Fruit fly (Drosophila melanogaster): ENCODE data around the gene CG13040.

CG13040 gene

dm6 chr3L:16305820-16306650, 20.5 kb downstream of the CG13040 start, which contains the start of the genes CG13043 and CG13063 (continued):
- TF ChIP-seq CG6854 (GFP tag; optimal IDR thresholded peaks at IDR 0.05) (no peak), Spps (tag; optimal IDR thresholded peaks at IDR 0.05) (no peak), unc-4 (GFP tag; IDR thresholded peaks at IDR 0.05; ENCODE audit: partially characterized antibody) (no peak), CG6765 (GFP tag; optimal IDR thresholded peaks at IDR 0.05) (no peak), luna (GFP tag; optimal IDR thresholded peaks at IDR 0.05) (no peak), CG14441 (GFP tag; IDR thresholded peaks at IDR 0.05) (0 out of 2 replicates have a peak, but pooled peaks have one; percentile 27), CG15073 (GFP tag; optimal IDR thresholded peaks at IDR 0.05) (no peak), crol (GFP tag; IDR thresholded peaks at IDR 0.05) (no peak), NfI (GFP tag; optimal IDR thresholded peaks at IDR 0.05) (no peak), H2.0 (GFP tag; IDR thresholded peaks at IDR 0.05) (0 out of 2 replicates have a peak, but pooled peaks have one; percentile 17), CG7928 (GFP tag; optimal IDR thresholded peaks at IDR 0.05) (no peak), Sry-β (GFP tag; optimal IDR thresholded peaks at IDR 0.05) (no peak), CG3065 (GFP tag; optimal IDR thresholded peaks at IDR 0.05) (no peak), jigr1 (GFP tag; IDR thresholded peaks at IDR 0.05) (no peak), esg (GFP tag; conservative IDR thresholded peaks at IDR 0.05) (no peak), ap (GFP tag; IDR thresholded peaks at IDR 0.05) (no peak), CG13287 (GFP tag; IDR thresholded peaks at IDR 0.05; ENCODE audit: partially characterized antibody) (no peak), HmgD (GFP tag; optimal IDR thresholded peaks at IDR 0.05) (no peak), CG10565 (GFP tag; optimal IDR thresholded peaks at IDR 0.05) (no peak), CG17359 (tag; optimal IDR thresholded peaks at IDR 0.05) (no peak), chm (GFP tag; IDR thresholded peaks at IDR 0.05) (no peak), CG8944 (GFP tag; optimal IDR thresholded peaks at IDR 0.05) (no peak), Hmr (GFP tag; optimal IDR thresholded peaks at IDR 0.05) (no peak), Hr51 (GFP tag; optimal IDR thresholded peaks at IDR 0.05) (peak in 1 of 2 experiments; percentile 37), CoRest (tag; optimal IDR thresholded peaks at IDR 0.05) (peak; percentile 7), cas (GFP tag; IDR thresholded peaks at IDR 0.05) (no peak), Side (GFP tag; optimal IDR thresholded peaks at IDR 0.05) (no peak), gro (GFP tag; optimal IDR thresholded peaks at IDR 0.05) (no peak), CG13123 (GFP tag; optimal IDR thresholded peaks at IDR 0.05) (no peak), gcm (GFP tag; optimal IDR thresholded peaks at IDR 0.05) (no peak), CG8478 (optimal IDR thresholded peaks at IDR 0.05) (no peak), Ets65A (GFP tag) (no peak), bab2 (GFP tag; optimal IDR thresholded peaks at IDR 0.05) (no peak), Deaf1 (tag; optimal IDR thresholded peaks at IDR 0.05) (peak; percentile 18), gem (tag; optimal IDR thresholded peaks at IDR 0.05) (peak; percentile 59), CG9797 (GFP tag; optimal IDR thresholded peaks at IDR 0.05) (no peak), dpn (GFP tag; optimal IDR thresholded peaks at IDR 0.05) (no peak), rib (GFP tag; IDR thresholded peaks at IDR 0.05) (no peak), PHDP (tag; optimal IDR thresholded peaks at IDR 0.05) (peak; percentile 3), CG30020 (tag; optimal IDR thresholded peaks at IDR 0.05) (no peak), bbx (GFP tag; IDR thresholded peaks at IDR 0.05; ENCODE audit: partially characterized antibody) (no peak), chif (GFP tag; optimal IDR thresholded peaks at IDR 0.05) (no peak), CG2678 (tag; optimal IDR thresholded peaks at IDR 0.05) (peak; percentile 42), Atf-2 (GFP tag; optimal IDR thresholded peaks at IDR 0.05) (no peak), Hr3 (GFP tag; optimal IDR thresholded peaks at IDR 0.05) (no peak), CG30431 (GFP tag; optimal IDR thresholded peaks at IDR 0.05) (no peak), Jarid2 (GFP tag; optimal IDR thresholded peaks at IDR 0.05) (no peak), CG32772 (GFP tag; IDR thresholded peaks at IDR 0.05) (no peak), CG18599 (GFP tag; optimal IDR thresholded peaks at IDR 0.05) (no peak), CG6689 (GFP tag; IDR thresholded peaks at IDR 0.05) (no peak)
